Worm (Caenorhabditis elegans): Measurements from ENCODE around the gene rab-33.

Gene rab-33

ce11 chrIII:10534191-10534590, 30.5 kb upstream of the rab-33 start (continued):
- TF ChIP-seq fkh-8 (tag; optimal IDR thresholded peaks at IDR 0.05) (no peak), pqm-1 (tag; optimal IDR thresholded peaks at IDR 0.05) (no peak), sup-37 (GFP tag; optimal IDR thresholded peaks at IDR 0.05) (no peak), lsy-2 (tag; optimal IDR thresholded peaks at IDR 0.05) (no peak), efl-3 (GFP tag; optimal IDR thresholded peaks at IDR 0.05) (no peak), hlh-17 (GFP tag; optimal IDR thresholded peaks at IDR 0.05; ENCODE audit: borderline replicate concordance) (no peak), unc-86 (tag; optimal IDR thresholded peaks at IDR 0.05) (no peak), lin-35 (GFP tag; optimal IDR thresholded peaks at IDR 0.05) (peak in 1 of 2 experiments; percentile 59), hpl-2 (GFP tag; optimal IDR thresholded peaks at IDR 0.05) (no peak), pax-3 (tag; optimal IDR thresholded peaks at IDR 0.05) (no peak), tlp-1 (tag; optimal IDR thresholded peaks at IDR 0.05) (no peak), unc-98 (GFP tag; IDR thresholded peaks at IDR 0.05) (no peak), dsc-1 (tag; optimal IDR thresholded peaks at IDR 0.05) (no peak), nhr-20 (tag; optimal IDR thresholded peaks at IDR 0.05) (peak; percentile 55), fkh-10 (GFP tag; optimal IDR thresholded peaks at IDR 0.05) (no peak), F16B12.6 (tag; optimal IDR thresholded peaks at IDR 0.05) (no peak), nhr-77 (tag; optimal IDR thresholded peaks at IDR 0.05) (no peak), skn-1 (tag; optimal IDR thresholded peaks at IDR 0.05) (no peak), nhr-71 (tag; optimal IDR thresholded peaks at IDR 0.05) (peak; percentile 58), mep-1 (tag; optimal IDR thresholded peaks at IDR 0.05) (no peak), ceh-63 (GFP tag; optimal IDR thresholded peaks at IDR 0.05) (no peak), ceh-82 (tag; optimal IDR thresholded peaks at IDR 0.05) (no peak), mdl-1 (tag; optimal IDR thresholded peaks at IDR 0.05) (peak; percentile 29 to 90), C34B4.2 (tag; optimal IDR thresholded peaks at IDR 0.05) (no peak), nhr-237 (tag; optimal IDR thresholded peaks at IDR 0.05) (no peak), elt-2 (tag; optimal IDR thresholded peaks at IDR 0.05) (peak; percentile 80), swsn-7 (tag; optimal IDR thresholded peaks at IDR 0.05) (no peak), ceh-90 (tag; optimal IDR thresholded peaks at IDR 0.05) (no peak), irx-1 (tag; optimal IDR thresholded peaks at IDR 0.05) (no peak), ceh-88 (GFP tag; IDR thresholded peaks at IDR 0.05) (no peak), nhr-85 (tag) (peak; percentile 88), dpl-1 (GFP tag; optimal IDR thresholded peaks at IDR 0.05) (no peak), pag-3 (tag; optimal IDR thresholded peaks at IDR 0.05; ENCODE audit: borderline replicate concordance, insufficient read depth) (no peak), ces-1 (GFP tag; optimal IDR thresholded peaks at IDR 0.05) (no peak), elt-3 (tag; optimal IDR thresholded peaks at IDR 0.05) (peak in 5 of 6 experiments; percentile 14 to 69 (median 63)), mef-2 (tag; optimal IDR thresholded peaks at IDR 0.05) (no peak), egl-13 (tag; optimal IDR thresholded peaks at IDR 0.05) (no peak), snpc-4 (tag; optimal IDR thresholded peaks at IDR 0.05) (no peak), aly-2 (tag; optimal IDR thresholded peaks at IDR 0.05) (no peak), ceh-8 (GFP tag; optimal IDR thresholded peaks at IDR 0.05) (no peak), blmp-1 (tag; optimal IDR thresholded peaks at IDR 0.05) (peak; percentile 33), egl-27 (tag; optimal IDR thresholded peaks at IDR 0.05) (no peak), vab-15 (tag; optimal IDR thresholded peaks at IDR 0.05) (no peak), sox-4 (tag; optimal IDR thresholded peaks at IDR 0.05) (no peak), nhr-12 (tag; optimal IDR thresholded peaks at IDR 0.05) (no peak), lin-15B (tag; optimal IDR thresholded peaks at IDR 0.05) (no peak), zag-1 (tag; optimal IDR thresholded peaks at IDR 0.05) (no peak), ama-1 (optimal IDR thresholded peaks at IDR 0.05) (no peak), unc-30 (tag; optimal IDR thresholded peaks at IDR 0.05) (no peak), lin-14 (GFP tag; optimal IDR thresholded peaks at IDR 0.05) (peak; percentile 70), C16A3.4 (tag; optimal IDR thresholded peaks at IDR 0.05) (no peak), nhr-90 (tag; optimal IDR thresholded peaks at IDR 0.05; ENCODE audit: poor library complexity) (peak; percentile 23), nhr-84 (tag; optimal IDR thresholded peaks at IDR 0.05) (no peak), unc-62 (GFP tag; optimal IDR thresholded peaks at IDR 0.05) (no peak)

Measured in whole organism, L1 larva.